Worm (Caenorhabditis elegans): ENCODE data around the gene pmp-1.

The pmp-1 gene

ce11 chrII:6830923-6831322 is 52.6 kb downstream of the pmp-1 start:
- no peak for TF ChIP-seq rnt-1 (tag; optimal IDR thresholded peaks at IDR 0.05)
- no peak for TF ChIP-seq pha-2 (tag; optimal IDR thresholded peaks at IDR 0.05)
- peak; percentile 15 for TF ChIP-seq sdc-2 (tag; optimal IDR thresholded peaks at IDR 0.05)
- no peak for TF ChIP-seq unc-3 (GFP tag; conservative IDR thresholded peaks at IDR 0.05)
- TF ChIP-seq unc-3 (tag; optimal IDR thresholded peaks at IDR 0.05) = no peak
- peak; percentile 15 for TF ChIP-seq tbx-2 (tag; optimal IDR thresholded peaks at IDR 0.05)
- no peak for TF ChIP-seq madf-2 (tag; optimal IDR thresholded peaks at IDR 0.05)
